Worm (Caenorhabditis elegans): ENCODE results near the gene nspc-3.

Gene nspc-3

DNA sequence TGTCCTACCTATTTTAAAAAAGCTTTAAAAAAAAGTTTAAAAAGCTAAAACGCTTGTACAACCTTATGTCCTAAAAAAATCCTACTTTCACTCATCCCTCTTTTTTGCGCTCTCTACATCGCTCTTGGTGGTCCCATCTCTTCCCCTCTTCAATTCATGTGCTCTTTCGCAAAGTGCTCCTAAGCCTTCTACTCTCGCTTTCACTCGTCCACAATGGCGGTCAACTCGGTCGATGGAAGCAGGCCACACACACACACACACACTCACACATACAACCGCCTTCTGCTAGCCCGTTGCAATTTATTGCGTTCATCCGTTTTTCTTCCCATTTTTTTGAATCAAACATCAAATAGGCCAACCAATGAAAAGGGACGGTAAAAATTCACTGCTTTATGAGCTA, 32.3 kb downstream of the nspc-3 start:
- TF ChIP-seq blmp-1 (tag; optimal IDR thresholded peaks at IDR 0.05) (peak; percentile 10), egl-27 (tag; optimal IDR thresholded peaks at IDR 0.05) (no peak), fkh-4 (tag; optimal IDR thresholded peaks at IDR 0.05; ENCODE audit: borderline replicate concordance) (no peak), lin-14 (GFP tag; optimal IDR thresholded peaks at IDR 0.05) (peak; percentile 59), unc-86 (tag; optimal IDR thresholded peaks at IDR 0.05) (no peak), rnt-1 (tag; optimal IDR thresholded peaks at IDR 0.05) (peak; percentile 43), lin-13 (GFP tag; optimal IDR thresholded peaks at IDR 0.05) (no peak), C34B4.2 (tag; optimal IDR thresholded peaks at IDR 0.05) (no peak), jun-1 (tag; optimal IDR thresholded peaks at IDR 0.05) (no peak), zip-4 (GFP tag; optimal IDR thresholded peaks at IDR 0.05) (no peak), fkh-8 (tag; optimal IDR thresholded peaks at IDR 0.05) (no peak), nhr-19 (GFP tag; conservative IDR thresholded peaks at IDR 0.05) (no peak), fos-1 (tag; optimal IDR thresholded peaks at IDR 0.05) (no peak), nhr-11 (tag; optimal IDR thresholded peaks at IDR 0.05) (no peak), nhr-47 (tag; optimal IDR thresholded peaks at IDR 0.05) (peak; percentile 5), ztf-4 (tag; optimal IDR thresholded peaks at IDR 0.05) (no peak), F16B12.6 (tag; optimal IDR thresholded peaks at IDR 0.05) (no peak), ceh-82 (tag; optimal IDR thresholded peaks at IDR 0.05) (no peak), nhr-237 (tag; optimal IDR thresholded peaks at IDR 0.05) (no peak), swsn-7 (tag; optimal IDR thresholded peaks at IDR 0.05) (no peak), dsc-1 (tag; optimal IDR thresholded peaks at IDR 0.05) (peak; percentile 5), ceh-90 (tag; optimal IDR thresholded peaks at IDR 0.05) (no peak), Y116A8C.19 (tag; optimal IDR thresholded peaks at IDR 0.05; ENCODE audit: borderline replicate concordance) (no peak), nhr-71 (tag; optimal IDR thresholded peaks at IDR 0.05) (peak; percentile 19), tbx-2 (tag; optimal IDR thresholded peaks at IDR 0.05) (no peak), ces-1 (GFP tag; optimal IDR thresholded peaks at IDR 0.05) (no peak), aly-2 (tag; optimal IDR thresholded peaks at IDR 0.05) (no peak), vab-15 (tag; optimal IDR thresholded peaks at IDR 0.05) (no peak), mab-9 (GFP tag; IDR thresholded peaks at IDR 0.05) (no peak), snpc-4 (tag; optimal IDR thresholded peaks at IDR 0.05) (no peak), mef-2 (tag; optimal IDR thresholded peaks at IDR 0.05) (no peak), hlh-4 (tag; optimal IDR thresholded peaks at IDR 0.05) (no peak), pax-3 (tag; optimal IDR thresholded peaks at IDR 0.05) (no peak), nhr-84 (tag; optimal IDR thresholded peaks at IDR 0.05) (no peak), snu-23 (GFP tag; optimal IDR thresholded peaks at IDR 0.05) (peak; percentile 14), unc-130 (tag; optimal IDR thresholded peaks at IDR 0.05) (no peak), ztf-11 (tag; optimal IDR thresholded peaks at IDR 0.05) (no peak), C04F5.9 (tag; optimal IDR thresholded peaks at IDR 0.05) (no peak), irx-1 (tag; optimal IDR thresholded peaks at IDR 0.05) (no peak), ets-5 (GFP tag; IDR thresholded peaks at IDR 0.05) (no peak), hlh-17 (GFP tag; optimal IDR thresholded peaks at IDR 0.05; ENCODE audit: borderline replicate concordance) (no peak), skn-1 (tag; optimal IDR thresholded peaks at IDR 0.05) (no peak), hpl-2 (GFP tag; optimal IDR thresholded peaks at IDR 0.05) (no peak), efl-1 (optimal IDR thresholded peaks at IDR 0.05) (no peak), efl-1 (GFP tag; optimal IDR thresholded peaks at IDR 0.05 in 1 of 2) (peak in 1 of 2 experiments; percentile 88), nhr-28 (tag; optimal IDR thresholded peaks at IDR 0.05) (no peak)

Measured in whole organism, L1 larva.